Worm (Caenorhabditis elegans): ENCODE measurements around the gene F55H2.5.

The F55H2.5 gene

DNA sequence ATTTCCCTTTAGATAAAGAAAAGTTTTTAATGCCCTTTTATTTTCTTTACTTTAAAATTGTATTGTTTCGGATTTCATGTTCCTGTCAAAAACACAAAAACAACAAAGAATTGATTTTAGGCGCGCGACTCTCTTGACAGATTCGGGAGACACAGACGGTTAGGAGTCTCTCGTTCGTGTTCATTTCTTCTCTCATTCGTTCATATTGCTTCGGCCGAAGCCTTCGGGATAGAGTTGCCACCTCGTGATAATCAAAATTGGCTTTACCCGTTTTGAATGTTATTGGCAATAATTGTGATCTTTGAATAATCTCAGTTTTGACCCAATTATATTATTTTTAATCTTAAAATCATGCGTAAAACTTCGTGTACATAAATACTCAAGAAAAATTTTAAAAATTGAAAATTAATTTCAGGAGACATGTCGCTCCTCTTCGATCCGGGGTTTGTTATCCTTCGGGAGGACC lies at the start of gene F55H2.5:
TSS of gene F55H2.5 (plus strand) at position 416 of the 466 bp plus-strand sequence.
- TF ChIP-seq ces-1 (GFP tag; optimal IDR thresholded peaks at IDR 0.05) (no peak), lin-32 (GFP tag; optimal IDR thresholded peaks at IDR 0.05) (no peak), mls-2 (tag; optimal IDR thresholded peaks at IDR 0.05) (no peak), hlh-1 (tag; optimal IDR thresholded peaks at IDR 0.05) (no peak), sptf-1 (tag; optimal IDR thresholded peaks at IDR 0.05) (no peak)

DNA sequence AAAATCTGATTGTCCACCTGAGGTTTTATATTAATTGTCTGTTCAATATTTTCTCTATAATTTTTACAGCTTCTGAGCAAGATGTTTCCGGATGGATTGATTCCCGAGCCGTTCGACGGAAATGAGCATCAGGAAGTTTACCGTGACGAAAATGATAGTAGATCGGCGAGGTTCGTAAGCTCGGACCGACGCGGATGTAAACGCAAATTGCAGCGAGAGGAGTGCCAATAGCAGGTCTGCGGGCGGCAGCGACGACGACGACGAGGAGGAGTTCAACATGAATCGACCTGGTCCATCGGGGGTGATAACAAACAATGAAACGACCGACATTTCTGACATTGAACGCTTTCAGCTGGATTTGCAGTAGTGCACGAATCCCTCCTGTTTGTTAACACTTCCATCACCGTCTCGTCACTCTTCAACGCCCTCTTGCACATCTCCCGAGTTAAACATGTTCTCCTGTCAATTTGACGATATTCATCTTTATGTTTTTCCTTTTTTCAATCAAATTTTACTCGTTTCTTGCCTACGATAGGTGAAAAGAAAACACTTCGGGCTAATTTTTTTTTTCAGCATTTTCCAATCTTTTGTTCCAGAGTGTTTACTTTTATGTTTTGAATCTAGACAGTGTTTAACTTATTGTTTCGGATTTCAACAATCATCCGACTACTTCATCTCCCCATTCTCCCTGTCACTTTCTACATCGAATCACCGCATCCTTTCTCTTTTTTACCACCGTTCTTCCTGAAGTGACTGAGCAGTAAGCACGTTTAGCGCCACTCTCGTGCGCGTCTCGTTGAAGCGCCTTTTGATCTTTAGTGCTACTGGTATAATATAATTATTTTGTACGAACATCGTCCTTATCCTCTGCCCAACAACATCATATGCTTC lies 49.1 kb upstream of the F55H2.5 start:
- TF ChIP-seq ceh-39 (tag; optimal IDR thresholded peaks at IDR 0.05) (no peak), tbx-8 (GFP tag; optimal IDR thresholded peaks at IDR 0.05) (no peak), elt-3 (tag; optimal IDR thresholded peaks at IDR 0.05) (no peak), lin-32 (GFP tag; optimal IDR thresholded peaks at IDR 0.05) (no peak), flh-1 (GFP tag; optimal IDR thresholded peaks at IDR 0.05) (no peak), nhr-12 (tag; optimal IDR thresholded peaks at IDR 0.05) (no peak)

DNA sequence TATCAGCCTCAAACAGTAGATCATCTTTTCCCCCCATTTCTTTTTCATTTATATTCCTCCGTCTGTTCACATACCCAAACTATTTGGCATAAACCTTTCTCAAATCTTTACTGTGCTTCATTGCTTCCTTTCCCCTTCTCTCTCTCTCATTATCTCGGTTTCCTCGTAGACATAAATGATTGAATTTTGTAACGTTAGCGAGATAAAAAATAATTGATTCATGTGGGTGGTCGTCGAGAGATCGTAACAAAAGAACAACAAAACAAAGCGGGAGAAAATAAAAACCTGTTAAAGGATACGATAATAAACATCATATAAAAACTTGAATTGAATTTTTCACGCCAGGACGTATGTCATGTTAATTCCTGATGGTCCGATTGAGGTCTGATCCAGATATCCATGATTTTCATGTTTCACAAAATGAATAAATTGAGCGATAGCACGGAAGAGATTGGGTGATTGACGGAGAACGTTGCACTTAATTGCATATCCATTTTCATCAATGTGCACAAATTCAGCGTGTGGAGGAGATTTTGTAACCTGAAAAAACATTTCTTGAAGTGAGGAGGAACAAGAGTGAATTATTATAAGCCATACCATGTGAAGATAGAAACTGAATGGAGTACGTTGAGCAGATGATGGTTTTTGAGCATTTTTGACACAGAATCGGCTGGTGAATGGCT lies 48.3 kb upstream of the F55H2.5 start:
- TF ChIP-seq nhr-2 (tag; optimal IDR thresholded peaks at IDR 0.05), result no peak
- TF ChIP-seq drap-1 (GFP tag; optimal IDR thresholded peaks at IDR 0.05), result no peak
- TF ChIP-seq cnd-1 (tag; optimal IDR thresholded peaks at IDR 0.05), result no peak
- TF ChIP-seq unc-120 (tag; optimal IDR thresholded peaks at IDR 0.05; ENCODE audit: poor library complexity, severe bottlenecking), result no peak
- TF ChIP-seq mep-1 (tag; optimal IDR thresholded peaks at IDR 0.05), result no peak
- TF ChIP-seq sem-2 (GFP tag; optimal IDR thresholded peaks at IDR 0.05), result no peak
- TF ChIP-seq blmp-1 (tag; optimal IDR thresholded peaks at IDR 0.05), result no peak
- TF ChIP-seq nhr-28 (tag; optimal IDR thresholded peaks at IDR 0.05), result no peak

DNA sequence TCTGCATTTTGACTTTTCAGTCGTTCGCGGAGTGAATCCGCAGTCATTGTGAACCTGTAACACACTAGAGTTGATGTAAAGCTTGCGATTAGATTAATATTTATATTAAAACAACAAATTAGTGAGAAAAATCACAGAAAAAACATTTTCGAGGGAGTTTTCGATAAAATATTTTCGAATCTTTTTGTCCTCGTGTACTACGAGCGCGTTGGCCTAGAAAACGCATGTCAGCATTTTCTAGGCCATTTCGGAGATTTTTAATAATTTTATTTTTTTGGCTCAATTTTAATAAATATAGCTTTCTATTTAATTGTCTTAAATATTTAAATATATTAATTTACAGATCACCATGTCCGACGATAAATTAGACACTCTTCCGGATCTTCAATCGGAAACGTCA lies 45.8 kb upstream of the F55H2.5 start, which contains the start of gene B0464.9:
TSS of gene B0464.9 (plus strand) at position 344 of the 400 bp plus-strand sequence.
- TF ChIP-seq sptf-1 (tag; optimal IDR thresholded peaks at IDR 0.05), result peak; percentile 35
- no peak for TF ChIP-seq unc-120 (tag; optimal IDR thresholded peaks at IDR 0.05; ENCODE audit: poor library complexity, severe bottlenecking)
- no peak for TF ChIP-seq pha-4 (tag; optimal IDR thresholded peaks at IDR 0.05)
- no peak for TF ChIP-seq tbx-8 (GFP tag; optimal IDR thresholded peaks at IDR 0.05)
- no peak for TF ChIP-seq sem-2 (GFP tag; optimal IDR thresholded peaks at IDR 0.05)
- TF ChIP-seq unc-62 (GFP tag; optimal IDR thresholded peaks at IDR 0.05), result no peak
- TF ChIP-seq elt-1 (tag; optimal IDR thresholded peaks at IDR 0.05; ENCODE audit: borderline replicate concordance, insufficient read depth), result no peak
- TF ChIP-seq ceh-39 (tag; optimal IDR thresholded peaks at IDR 0.05), result no peak
- no peak for TF ChIP-seq cnd-1 (tag; optimal IDR thresholded peaks at IDR 0.05)
- TF ChIP-seq ham-2 (GFP tag; optimal IDR thresholded peaks at IDR 0.05), result no peak
- peak; percentile 42 for TF ChIP-seq ceh-83 (GFP tag; optimal IDR thresholded peaks at IDR 0.05)
- TF ChIP-seq hlh-1 (tag; optimal IDR thresholded peaks at IDR 0.05), result no peak
- TF ChIP-seq M03D4.4 (tag; optimal IDR thresholded peaks at IDR 0.05), result no peak
- no peak for TF ChIP-seq elt-3 (tag; optimal IDR thresholded peaks at IDR 0.05)
- TF ChIP-seq nhr-12 (tag; optimal IDR thresholded peaks at IDR 0.05), result no peak
- TF ChIP-seq ces-1 (GFP tag; optimal IDR thresholded peaks at IDR 0.05), result peak; percentile 46
- peak; percentile 42 for TF ChIP-seq mep-1 (tag; optimal IDR thresholded peaks at IDR 0.05)
- no peak for TF ChIP-seq ztf-11 (tag; optimal IDR thresholded peaks at IDR 0.05)
- no peak for TF ChIP-seq snpc-4 (tag; optimal IDR thresholded peaks at IDR 0.05)
- TF ChIP-seq nhr-28 (tag; optimal IDR thresholded peaks at IDR 0.05), result no peak
- TF ChIP-seq mls-2 (tag; optimal IDR thresholded peaks at IDR 0.05), result no peak
- TF ChIP-seq lsy-2 (tag; optimal IDR thresholded peaks at IDR 0.05), result peak; percentile 16
- no peak for TF ChIP-seq zip-8 (tag; optimal IDR thresholded peaks at IDR 0.05)
- TF ChIP-seq unc-39 (tag; optimal IDR thresholded peaks at IDR 0.05), result no peak
- TF ChIP-seq nhr-2 (tag; optimal IDR thresholded peaks at IDR 0.05), result no peak
- TF ChIP-seq flh-1 (GFP tag; optimal IDR thresholded peaks at IDR 0.05), result no peak
- TF ChIP-seq blmp-1 (tag; optimal IDR thresholded peaks at IDR 0.05), result no peak
- TF ChIP-seq mab-5 (tag; optimal IDR thresholded peaks at IDR 0.05), result no peak
- TF ChIP-seq drap-1 (GFP tag; optimal IDR thresholded peaks at IDR 0.05), result no peak
- no peak for TF ChIP-seq ceh-43 (GFP tag; optimal IDR thresholded peaks at IDR 0.05)
- no peak for TF ChIP-seq bed-3 (GFP tag; optimal IDR thresholded peaks at IDR 0.05)
- no peak for TF ChIP-seq lin-32 (GFP tag; optimal IDR thresholded peaks at IDR 0.05)
- no peak for TF ChIP-seq nhr-237 (tag; optimal IDR thresholded peaks at IDR 0.05)
- TF ChIP-seq nhr-76 (tag; optimal IDR thresholded peaks at IDR 0.05), result no peak
- no peak for TF ChIP-seq lin-13 (tag; optimal IDR thresholded peaks at IDR 0.05)

Measured in whole organism, mixed stage, embryonic.